Fruit fly (Drosophila melanogaster): ENCODE data around the gene CG7191.

Gene CG7191

DNA sequence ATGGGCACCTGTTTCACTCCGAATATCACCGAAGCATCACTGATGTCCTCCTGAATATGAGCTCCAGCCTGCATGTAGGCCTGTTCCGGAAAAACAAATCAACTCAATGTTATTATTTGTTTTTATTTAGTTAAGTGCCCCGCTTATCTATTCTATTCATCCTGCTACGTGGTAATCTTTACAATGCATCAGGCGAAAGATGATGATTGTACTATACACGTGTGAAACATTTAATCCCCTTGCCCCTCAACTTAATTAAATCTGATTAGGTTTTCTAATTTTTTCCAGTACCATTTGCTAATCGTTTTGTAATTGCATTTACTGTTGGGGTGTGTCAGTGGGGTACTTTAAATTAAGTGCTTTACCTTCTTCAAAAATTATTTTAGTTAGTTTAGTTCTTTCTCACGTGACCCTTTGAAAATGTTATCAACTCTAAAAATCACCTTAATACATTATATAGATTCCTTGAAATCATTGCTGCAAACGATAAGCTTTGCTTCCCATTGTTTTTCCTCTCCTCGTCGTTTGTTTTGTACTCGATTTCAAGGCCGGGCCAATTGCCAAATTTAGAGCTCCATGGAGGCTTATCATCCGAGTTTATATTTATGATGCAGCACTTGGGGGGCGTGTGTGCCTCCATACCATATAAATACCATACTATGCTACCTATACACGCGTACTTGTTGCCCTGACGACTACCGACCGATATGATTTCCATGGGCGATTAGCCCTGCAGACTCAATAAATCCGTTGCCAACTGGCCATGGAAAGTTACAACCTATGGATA, 27.5 kb downstream of the CG7191 start:
- TF ChIP-seq h (GFP tag; optimal IDR thresholded peaks at IDR 0.05) (no peak), Hr78 (GFP tag; optimal IDR thresholded peaks at IDR 0.05) (no peak), psq (GFP tag; optimal IDR thresholded peaks at IDR 0.05) (no peak), lola (GFP tag; optimal IDR thresholded peaks at IDR 0.05) (no peak), Dif (GFP tag; optimal IDR thresholded peaks at IDR 0.05; ENCODE audit: partially characterized antibody) (no peak), Rel (GFP tag; optimal IDR thresholded peaks at IDR 0.05) (no peak), Rel (tag; optimal IDR thresholded peaks at IDR 0.05) (no peak), CrebA (GFP tag; optimal IDR thresholded peaks at IDR 0.05; ENCODE audit: borderline replicate concordance) (no peak), woc (GFP tag; optimal IDR thresholded peaks at IDR 0.05) (no peak), sage (GFP tag; optimal IDR thresholded peaks at IDR 0.05) (no peak), foxo (GFP tag; optimal IDR thresholded peaks at IDR 0.05) (no peak), Mio (GFP tag; optimal IDR thresholded peaks at IDR 0.05) (no peak), GATAd (GFP tag; optimal IDR thresholded peaks at IDR 0.05) (no peak), Abd-B (GFP tag; optimal IDR thresholded peaks at IDR 0.05) (no peak), fru (GFP tag; optimal IDR thresholded peaks at IDR 0.05) (no peak), OdsH (GFP tag; optimal IDR thresholded peaks at IDR 0.05) (no peak), tai (GFP tag; optimal IDR thresholded peaks at IDR 0.05) (no peak), CG32264 (GFP tag; optimal IDR thresholded peaks at IDR 0.05) (no peak)

DNA sequence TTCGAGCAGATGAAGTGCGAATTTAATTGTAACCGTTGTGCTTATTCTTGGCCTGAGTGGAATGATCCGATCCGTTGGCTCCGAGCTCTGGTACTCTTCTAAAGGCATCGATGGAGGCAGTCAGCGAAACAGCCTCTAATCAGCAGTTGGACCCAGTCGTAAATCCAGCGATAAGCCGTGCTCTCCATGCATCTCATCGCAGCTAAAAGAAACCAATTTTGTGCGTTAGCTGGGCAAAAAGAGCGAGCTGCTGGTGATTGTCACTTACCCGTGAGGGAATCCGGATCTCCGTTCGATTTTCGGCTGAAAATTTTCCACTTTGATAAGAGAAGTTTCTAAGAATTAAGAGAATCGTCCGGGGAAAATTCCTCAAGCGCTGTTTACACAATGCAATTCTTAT, 28.4 kb downstream of the CG7191 start, which contains the start of gene LKRSDH:
LKRSDH (minus strand) TSS at position 101 of the 400 bp plus-strand sequence.
- TF ChIP-seq usp (GFP tag; optimal IDR thresholded peaks at IDR 0.05) = no peak
- peak in 1 of 2 experiments; percentile 36 for TF ChIP-seq dl (GFP tag; optimal IDR thresholded peaks at IDR 0.05; ENCODE audit: insufficient read depth in 1 of 2, partially characterized antibody in 2 of 2)

DNA sequence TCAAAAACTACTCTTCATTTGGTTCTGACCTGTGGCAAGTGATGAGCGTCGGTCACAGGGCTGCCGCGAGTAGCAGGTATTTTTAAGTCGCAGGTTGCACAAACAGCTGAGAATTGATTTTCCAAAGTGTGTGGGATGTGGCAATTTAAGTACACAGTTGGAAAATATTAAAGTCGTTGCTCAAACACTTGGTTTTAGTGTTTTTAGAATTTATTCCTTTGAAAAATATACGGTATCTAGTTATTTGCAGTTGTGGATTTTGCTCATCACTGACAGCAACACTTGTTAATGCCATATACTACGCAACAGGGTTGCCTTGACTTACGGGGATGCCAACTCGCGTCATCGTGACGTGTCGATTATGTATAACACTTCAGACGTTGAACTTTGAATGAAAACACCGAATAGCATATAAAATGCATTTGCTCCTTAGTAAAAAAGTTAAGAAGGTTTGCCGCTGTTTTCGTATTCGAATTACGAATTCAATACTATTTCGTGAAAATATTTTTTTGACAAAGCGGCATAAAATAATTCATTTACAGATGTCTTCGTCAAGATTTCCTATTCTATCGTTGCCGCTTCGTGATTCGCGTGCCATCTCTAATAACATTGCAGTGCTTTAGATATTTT, 32.5 kb downstream of the CG7191 start, which contains the start of the genes Herp and r2d2:
Herp (minus strand) TSS at position 255 of the 630 bp plus-strand sequence.
r2d2 (plus strand) TSS at position 344 of the 630 bp plus-strand sequence.
- TF ChIP-seq Myc (optimal IDR thresholded peaks at IDR 0.05) = peak; percentile 95
- peak; percentile 61 for TF ChIP-seq Jra (GFP tag; optimal IDR thresholded peaks at IDR 0.05)
- TF ChIP-seq usp (GFP tag; optimal IDR thresholded peaks at IDR 0.05) = no peak
- peak; percentile 92 for TF ChIP-seq Sp1 (GFP tag; optimal IDR thresholded peaks at IDR 0.05)
- TF ChIP-seq OdsH (GFP tag; optimal IDR thresholded peaks at IDR 0.05) = peak; percentile 80
- TF ChIP-seq pan (optimal IDR thresholded peaks at IDR 0.05) = no peak
- peak; percentile 79 for TF ChIP-seq Hnf4 (GFP tag; optimal IDR thresholded peaks at IDR 0.05)
- peak; percentile 88 for TF ChIP-seq h (GFP tag; optimal IDR thresholded peaks at IDR 0.05)
- TF ChIP-seq Dif (GFP tag; optimal IDR thresholded peaks at IDR 0.05; ENCODE audit: partially characterized antibody) = no peak
- TF ChIP-seq jim (GFP tag; optimal IDR thresholded peaks at IDR 0.05) = no peak
- TF ChIP-seq ey (GFP tag; optimal IDR thresholded peaks at IDR 0.05) = peak; percentile 89
- TF ChIP-seq dmrt93B (GFP tag; optimal IDR thresholded peaks at IDR 0.05) = peak; percentile 81
- peak in 1 of 2 experiments; percentile 92 for TF ChIP-seq foxo (GFP tag; optimal IDR thresholded peaks at IDR 0.05)
- TF ChIP-seq sv (GFP tag; optimal IDR thresholded peaks at IDR 0.05) = peak; percentile 90
- peak; percentile 75 for TF ChIP-seq psq (GFP tag; optimal IDR thresholded peaks at IDR 0.05)
- no peak for TF ChIP-seq Mio (GFP tag; optimal IDR thresholded peaks at IDR 0.05)
- peak; percentile 98 for TF ChIP-seq woc (GFP tag; optimal IDR thresholded peaks at IDR 0.05)
- no peak for TF ChIP-seq Rel (GFP tag; optimal IDR thresholded peaks at IDR 0.05)
- TF ChIP-seq Rel (tag; optimal IDR thresholded peaks at IDR 0.05) = peak; percentile 70
- peak; percentile 94 for TF ChIP-seq HLH106 (tag; optimal IDR thresholded peaks at IDR 0.05)
- no peak for TF ChIP-seq Dfd (GFP tag; optimal IDR thresholded peaks at IDR 0.05)
- peak; percentile 86 for TF ChIP-seq rgr (GFP tag; optimal IDR thresholded peaks at IDR 0.05)
- TF ChIP-seq Abd-B (GFP tag; optimal IDR thresholded peaks at IDR 0.05) = no peak
- no peak for TF ChIP-seq tai (GFP tag; optimal IDR thresholded peaks at IDR 0.05)
- peak; percentile 91 for TF ChIP-seq CG9705 (GFP tag; optimal IDR thresholded peaks at IDR 0.05)
- TF ChIP-seq Hr78 (GFP tag; optimal IDR thresholded peaks at IDR 0.05) = no peak
- peak; percentile 71 for TF ChIP-seq brk (GFP tag; optimal IDR thresholded peaks at IDR 0.05)
- TF ChIP-seq N (GFP tag; optimal IDR thresholded peaks at IDR 0.05) = no peak
- peak; percentile 72 for TF ChIP-seq CG32264 (GFP tag; optimal IDR thresholded peaks at IDR 0.05)
- peak; percentile 52 for TF ChIP-seq dsf (GFP tag; optimal IDR thresholded peaks at IDR 0.05; ENCODE audit: borderline replicate concordance)
- TF ChIP-seq dl (GFP tag; optimal IDR thresholded peaks at IDR 0.05; ENCODE audit: insufficient read depth in 1 of 2, partially characterized antibody in 2 of 2) = no peak
- peak; percentile 90 for TF ChIP-seq fru (GFP tag; optimal IDR thresholded peaks at IDR 0.05)
- no peak for TF ChIP-seq sage (GFP tag; optimal IDR thresholded peaks at IDR 0.05)
- no peak for TF ChIP-seq Hr83 (GFP tag; optimal IDR thresholded peaks at IDR 0.05; ENCODE audit: poor library complexity, severe bottlenecking)
- TF ChIP-seq br (GFP tag; optimal IDR thresholded peaks at IDR 0.05) = peak; percentile 88
- no peak for TF ChIP-seq lola (GFP tag; optimal IDR thresholded peaks at IDR 0.05)
- no peak for TF ChIP-seq CrebA (GFP tag; optimal IDR thresholded peaks at IDR 0.05; ENCODE audit: borderline replicate concordance)
- TF ChIP-seq GATAd (GFP tag; optimal IDR thresholded peaks at IDR 0.05) = peak; percentile 17
- no peak for TF ChIP-seq Vsx2 (GFP tag; optimal IDR thresholded peaks at IDR 0.05; ENCODE audit: partially characterized antibody)
